Fruit fly (Drosophila melanogaster) whole organism, prepupa: Measurements from ENCODE around the gene CG17029.

ENCODE experiments used
- Blimp-1 ChIP-seq: fragments of 200-800 bp; sonication (Bioruptor generic); optimal IDR thresholded peaks from 3 replicates; lab custom pipeline; 2017; ENCODE audit warnings: missing biosample characterization, missing genetic modification characterization, mild to moderate bottlenecking, moderate library complexity, missing genetic modification reagents
- CG10631 ChIP-seq: fragments of 200-800 bp; sonication (Bioruptor generic); optimal IDR thresholded peaks from 2 replicates; lab custom pipeline; 2016; ENCODE audit warnings: missing biosample characterization, missing genetic modification characterization
- CG10669 ChIP-seq: fragments of 200-800 bp; sonication (Bioruptor generic); optimal IDR thresholded peaks from 3 replicates; lab custom pipeline; 2018; ENCODE audit warnings: missing biosample characterization, mild to moderate bottlenecking, missing genetic modification characterization, moderate library complexity
- CG11294 ChIP-seq: fragments of 200-800 bp; sonication (Bioruptor generic); IDR thresholded peaks from 2 replicates; pipeline ENCODE4 v1.3.6; 2022; ENCODE audit warnings: missing biosample characterization, missing genetic modification characterization
- CG11762 ChIP-seq: fragments of 200-800 bp; sonication (Bioruptor generic); optimal IDR thresholded peaks from 3 replicates; lab custom pipeline; 2016; ENCODE audit warnings: missing biosample characterization, missing genetic modification characterization; ENCODE audit not compliant: insufficient read depth
- CG11902 ChIP-seq: fragments of 200-800 bp; sonication (Bioruptor generic); optimal IDR thresholded peaks from 3 replicates; lab custom pipeline; 2016; ENCODE audit warnings: missing biosample characterization, missing genetic modification characterization
- CG15336 ChIP-seq: fragments of 200-800 bp; sonication (Bioruptor generic); IDR thresholded peaks from 2 replicates; pipeline ENCODE4 v1.3.6; 2022; ENCODE audit warnings: missing biosample characterization, missing genetic modification characterization
- CG1621 ChIP-seq: fragments of 200-800 bp; sonication (Bioruptor generic); optimal IDR thresholded peaks from 3 replicates; lab custom pipeline; 2018; ENCODE audit warnings: missing biosample characterization, mild to moderate bottlenecking, missing genetic modification characterization
- CG16779 ChIP-seq: fragments of 200-800 bp; sonication (Bioruptor generic); optimal IDR thresholded peaks from 3 replicates; lab custom pipeline; 2017; ENCODE audit warnings: missing biosample characterization, mild to moderate bottlenecking, missing genetic modification characterization
- CG31627 ChIP-seq: fragments of 200-800 bp; sonication (Bioruptor generic); optimal IDR thresholded peaks from 3 replicates; lab custom pipeline; 2016; ENCODE audit warnings: missing biosample characterization, missing genetic modification characterization
- CG32006 ChIP-seq: fragments of 200-800 bp; sonication (Bioruptor generic); optimal IDR thresholded peaks from 3 replicates; lab custom pipeline; 2017; ENCODE audit warnings: missing biosample characterization, mild to moderate bottlenecking, missing genetic modification characterization
- CG34406 ChIP-seq: fragments of 200-800 bp; sonication (Bioruptor generic); optimal IDR thresholded peaks from 3 replicates; lab custom pipeline; 2016; ENCODE audit warnings: missing biosample characterization, missing genetic modification characterization
- CG3919 ChIP-seq: fragments of 200-800 bp; sonication (Bioruptor generic); optimal IDR thresholded peaks from 3 replicates; lab custom pipeline; 2016; ENCODE audit warnings: missing biosample characterization, missing genetic modification characterization
- CG4318 ChIP-seq: fragments of 200-800 bp; sonication (Bioruptor generic); optimal IDR thresholded peaks from 3 replicates; lab custom pipeline; 2017; ENCODE audit warnings: missing biosample characterization, mild to moderate bottlenecking, missing genetic modification characterization
- CG6276 ChIP-seq: fragments of 200-800 bp; sonication (Bioruptor generic); optimal IDR thresholded peaks from 2 replicates; lab custom pipeline; 2017; ENCODE audit warnings: missing biosample characterization, mild to moderate bottlenecking, missing genetic modification characterization
- CG6792 ChIP-seq: fragments of 200-800 bp; sonication (Bioruptor generic); optimal IDR thresholded peaks from 3 replicates; lab custom pipeline; 2016; ENCODE audit warnings: missing biosample characterization, missing genetic modification characterization
- CG6808 ChIP-seq: fragments of 200-800 bp; sonication (Bioruptor generic); optimal IDR thresholded peaks from 3 replicates; lab custom pipeline; 2017; ENCODE audit warnings: missing biosample characterization, missing genetic modification characterization, mild to moderate bottlenecking, moderate library complexity, missing genetic modification reagents
- CG7368 ChIP-seq: fragments of 200-800 bp; sonication (Bioruptor generic); optimal IDR thresholded peaks from 3 replicates; lab custom pipeline; 2016; ENCODE audit warnings: missing biosample characterization, missing genetic modification characterization
- CG8119 ChIP-seq: fragments of 200-800 bp; sonication (Bioruptor generic); IDR thresholded peaks from 3 replicates; pipeline ENCODE4 v1.3.6; 2022; ENCODE audit warnings: missing biosample characterization, missing genetic modification characterization
- CG9139 ChIP-seq: fragments of 200-800 bp; sonication (Bioruptor generic); optimal IDR thresholded peaks from 3 replicates; lab custom pipeline; 2017; ENCODE audit warnings: missing biosample characterization, mild to moderate bottlenecking, missing genetic modification characterization
- Eip75B ChIP-seq: fragments of 200-800 bp; sonication (Bioruptor generic); optimal IDR thresholded peaks from 3 replicates; lab custom pipeline; 2016; ENCODE audit warnings: missing biosample characterization, missing genetic modification characterization
- Eip78C ChIP-seq: fragments of 200-800 bp; sonication (Bioruptor generic); peaks from one replicate; lab custom pipeline; 2016; ENCODE audit warnings: missing biosample characterization, missing genetic modification characterization
- Eip93F ChIP-seq: fragments of 200-800 bp; sonication (Bioruptor generic); optimal IDR thresholded peaks from 2 replicates; lab custom pipeline; 2016; ENCODE audit warnings: missing biosample characterization, mild to moderate bottlenecking, missing genetic modification characterization
- Ets21C ChIP-seq: fragments of 200-800 bp; sonication (Bioruptor generic); optimal IDR thresholded peaks from 3 replicates; lab custom pipeline; 2016; ENCODE audit warnings: missing biosample characterization, missing genetic modification characterization
- Ets96B ChIP-seq: fragments of 200-800 bp; optimal IDR thresholded peaks from 2 replicates; lab custom pipeline; 2019; ENCODE audit warnings: missing biosample characterization, mild to moderate bottlenecking, missing genetic modification characterization, moderate library complexity
- Gug ChIP-seq: fragments of 200-800 bp; sonication (Bioruptor generic); IDR thresholded peaks from 2 replicates; pipeline ENCODE4 v1.3.6; 2022; ENCODE audit warnings: missing biosample characterization, missing genetic modification characterization
- Hr38 ChIP-seq: sonication (Bioruptor generic); optimal IDR thresholded peaks from 2 replicates; lab custom pipeline; 2016; ENCODE audit warnings: missing biosample characterization, missing genetic modification characterization
- Hr39 ChIP-seq: fragments of 200-800 bp; sonication (Bioruptor generic); optimal IDR thresholded peaks from 2 replicates; lab custom pipeline; 2016; ENCODE audit warnings: missing biosample characterization, missing genetic modification characterization
- Lpt ChIP-seq: fragments of 200-800 bp; sonication (Bioruptor generic); optimal IDR thresholded peaks from 3 replicates; lab custom pipeline; 2016; ENCODE audit warnings: missing biosample characterization, missing genetic modification characterization
- Met ChIP-seq: fragments of 200-800 bp; sonication (Bioruptor generic); optimal IDR thresholded peaks from 3 replicates; lab custom pipeline; 2016; ENCODE audit warnings: missing biosample characterization, missing genetic modification characterization
- OdsH ChIP-seq: fragments of 200-800 bp; sonication (Bioruptor generic); optimal IDR thresholded peaks from 3 replicates; lab custom pipeline; 2016; ENCODE audit warnings: missing biosample characterization, missing genetic modification characterization
- Smox ChIP-seq: fragments of 200-800 bp; sonication (Bioruptor generic); optimal IDR thresholded peaks from 3 replicates; lab custom pipeline; 2016; ENCODE audit warnings: missing biosample characterization, missing genetic modification characterization
- Sox102F ChIP-seq: fragments of 200-800 bp; sonication (Bioruptor generic); optimal IDR thresholded peaks from 2 replicates; lab custom pipeline; 2016; ENCODE audit warnings: missing biosample characterization, mild to moderate bottlenecking, missing genetic modification characterization
- Sox15 ChIP-seq: fragments of 200-800 bp; sonication (Bioruptor generic); optimal IDR thresholded peaks from 3 replicates; lab custom pipeline; 2016; ENCODE audit warnings: missing biosample characterization, missing genetic modification characterization
- acj6 ChIP-seq: fragments of 200-800 bp; sonication (Bioruptor generic); optimal IDR thresholded peaks from 3 replicates; lab custom pipeline; 2016; ENCODE audit warnings: missing biosample characterization, missing genetic modification characterization
- cyc ChIP-seq: fragments of 200-800 bp; sonication (Bioruptor generic); optimal IDR thresholded peaks from 3 replicates; lab custom pipeline; 2016; ENCODE audit warnings: missing biosample characterization, missing genetic modification characterization
- dac ChIP-seq: fragments of 200-800 bp; sonication (Bioruptor generic); optimal IDR thresholded peaks from 2 replicates; lab custom pipeline; 2017; ENCODE audit warnings: missing biosample characterization, mild to moderate bottlenecking, missing genetic modification characterization
- dsx ChIP-seq: fragments of 200-800 bp; optimal IDR thresholded peaks from 3 replicates; lab custom pipeline; 2019; ENCODE audit warnings: missing biosample characterization, mild to moderate bottlenecking, missing genetic modification characterization, moderate library complexity; ENCODE audit not compliant: poor library complexity, severe bottlenecking
- eg ChIP-seq: fragments of 200-800 bp; sonication (Bioruptor generic); IDR thresholded peaks from 3 replicates; pipeline ENCODE4 v1.3.6; 2022; ENCODE audit warnings: missing biosample characterization, missing genetic modification characterization
- esn ChIP-seq: fragments of 200-800 bp; sonication (Bioruptor generic); optimal IDR thresholded peaks from 2 replicates; lab custom pipeline; 2016; ENCODE audit warnings: missing biosample characterization, mild to moderate bottlenecking, missing genetic modification characterization, moderate library complexity
- fd59A ChIP-seq: fragments of 200-800 bp; sonication (Bioruptor generic); optimal IDR thresholded peaks from 2 replicates; lab custom pipeline; 2017; ENCODE audit warnings: missing biosample characterization, mild to moderate bottlenecking, missing genetic modification characterization, missing genetic modification reagents
- fkh ChIP-seq: fragments of 200-800 bp; sonication (Bioruptor generic); optimal IDR thresholded peaks from 3 replicates; lab custom pipeline; 2017; ENCODE audit warnings: missing biosample characterization, mild to moderate bottlenecking, missing genetic modification characterization, moderate library complexity
- lz ChIP-seq: fragments of 200-800 bp; sonication (Bioruptor generic); optimal IDR thresholded peaks from 3 replicates; lab custom pipeline; 2016; ENCODE audit warnings: missing biosample characterization, missing genetic modification characterization
- net ChIP-seq: fragments of 200-800 bp; sonication (Bioruptor generic); optimal IDR thresholded peaks from 3 replicates; lab custom pipeline; 2016; ENCODE audit warnings: missing biosample characterization, missing genetic modification characterization
- salr ChIP-seq, 2 experiments: fragments of 200-800 bp; sonication (Bioruptor generic); optimal IDR thresholded peaks; 3 replicates each; lab custom pipeline; 2016 to 2018; ENCODE audit warnings: missing biosample characterization in 2 of 2, missing genetic modification characterization in 2 of 2, mild to moderate bottlenecking in 1 of 2
- spab ChIP-seq: fragments of 200-800 bp; sonication (Bioruptor generic); optimal IDR thresholded peaks from 2 replicates; lab custom pipeline; 2017; ENCODE audit warnings: missing biosample characterization, mild to moderate bottlenecking, missing genetic modification characterization, missing genetic modification reagents
- ss ChIP-seq, 2 experiments: fragments of 200-800 bp; sonication (Bioruptor generic); optimal IDR thresholded peaks; 2 replicates in 1 of 2; 3 replicates in 1 of 2; lab custom pipeline; 2017 to 2018; ENCODE audit warnings: mild to moderate bottlenecking in 2 of 2, missing biosample characterization in 2 of 2, missing genetic modification characterization in 2 of 2, moderate library complexity in 1 of 2
- svp ChIP-seq: fragments of 200-800 bp; sonication (Bioruptor generic); peaks from one replicate; lab custom pipeline; 2016; ENCODE audit warnings: missing biosample characterization, missing genetic modification characterization
- topi ChIP-seq: fragments of 200-800 bp; sonication (Bioruptor generic); optimal IDR thresholded peaks from 3 replicates; lab custom pipeline; 2016; ENCODE audit warnings: missing biosample characterization, missing genetic modification characterization
- vri ChIP-seq: fragments of 200-800 bp; sonication (Bioruptor generic); optimal IDR thresholded peaks from 3 replicates; lab custom pipeline; 2016; ENCODE audit warnings: missing biosample characterization, mild to moderate bottlenecking, missing genetic modification characterization

The CG17029 gene

dm6 chr3L:16024276-16025019 lies 47.8 kb downstream of the CG17029 start:
- peak; percentile 41 for TF ChIP-seq Sox15 (GFP tag; lab: Kevin White, UChicago)
- peak; percentile 66 for TF ChIP-seq Hr39 (GFP tag; lab: Kevin White, UChicago)
- peak; percentile 27 to 63 for TF ChIP-seq ss (GFP tag; optimal IDR thresholded peaks at IDR 0.05; lab: Kevin White, UChicago)
- peak; percentile 58 for TF ChIP-seq cyc (GFP tag; lab: Kevin White, UChicago)
- peak; percentile 57 for TF ChIP-seq CG3919 (GFP tag; lab: Kevin White, UChicago)
- TF ChIP-seq Gug (GFP tag; lab: Robert Waterston, UW): no peak
- peak; percentile 37; the same call in 2 of the 3 replicates for TF ChIP-seq CG8119 (GFP tag; lab: Robert Waterston, UW)
- peak; percentile 15 for TF ChIP-seq CG16779 (tag; lab: Kevin White, UChicago)
- peak; percentile 17 for TF ChIP-seq CG7368
- TF ChIP-seq Sox102F: peak; percentile 69
- TF ChIP-seq Ets21C (GFP tag; lab: Kevin White, UChicago): peak; percentile 42
- TF ChIP-seq CG6276 (GFP tag; lab: Kevin White, UChicago): peak; percentile 36
- TF ChIP-seq CG6792: peak; percentile 66
- peak; percentile 1 to 60 for TF ChIP-seq salr (GFP tag; optimal IDR thresholded peaks at IDR 0.05; lab: Kevin White, UChicago)
- peak; percentile 8 for TF ChIP-seq Blimp-1 (GFP tag; lab: Kevin White, UChicago)
- no peak for TF ChIP-seq fkh (GFP tag; lab: Kevin White, UChicago)
- peak; percentile 65 for TF ChIP-seq CG6808
- no peak for TF ChIP-seq dac (GFP tag; lab: Kevin White, UChicago)
- peak; percentile 31 for TF ChIP-seq CG11902 (GFP tag; lab: Kevin White, UChicago)
- peak; percentile 43 for TF ChIP-seq CG34406 (GFP tag; lab: Kevin White, UChicago)
- peak; percentile 65 for TF ChIP-seq spab
- TF ChIP-seq Smox (GFP tag; lab: Kevin White, UChicago): peak; percentile 63
- no peak for TF ChIP-seq Eip93F
- no peak for TF ChIP-seq eg
- TF ChIP-seq Eip75B (GFP tag; lab: Kevin White, UChicago): peak; percentile 70
- peak; percentile 33 for TF ChIP-seq dsx
- TF ChIP-seq CG31627 (GFP tag; lab: Kevin White, UChicago): peak; percentile 77
- peak; percentile 24 for TF ChIP-seq Lpt (GFP tag; lab: Kevin White, UChicago)
- TF ChIP-seq fd59A (GFP tag; lab: Kevin White, UChicago): peak; percentile 50
- peak; percentile 54 for TF ChIP-seq CG10631 (GFP tag; lab: Kevin White, UChicago)
- peak; percentile 70 for TF ChIP-seq topi
- peak; percentile 35 for TF ChIP-seq CG4318 (GFP tag; lab: Kevin White, UChicago)
- TF ChIP-seq Ets96B: peak; percentile 60
- peak; percentile 45 for TF ChIP-seq net (GFP tag; lab: Kevin White, UChicago)
- TF ChIP-seq Met (GFP tag; lab: Kevin White, UChicago): peak; percentile 77
- peak; percentile 81 for TF ChIP-seq esn (GFP tag; lab: Kevin White, UChicago)
- TF ChIP-seq CG9139: no peak
- TF ChIP-seq Eip78C: peak; percentile 94
- peak; percentile 16 for TF ChIP-seq CG11762 (GFP tag; lab: Kevin White, UChicago)
- TF ChIP-seq svp (GFP tag; lab: Kevin White, UChicago): peak; percentile 89
- peak; percentile 65 for TF ChIP-seq OdsH (GFP tag; lab: Kevin White, UChicago)
- TF ChIP-seq CG32006 (GFP tag; lab: Kevin White, UChicago): peak; percentile 72
- TF ChIP-seq acj6 (GFP tag; lab: Kevin White, UChicago): peak; percentile 51
- TF ChIP-seq Hr38 (GFP tag; lab: Kevin White, UChicago): no peak
- no peak; the same call in none of the 2 replicates for TF ChIP-seq CG15336 (GFP tag; lab: Robert Waterston, UW)
- TF ChIP-seq vri (GFP tag; lab: Kevin White, UChicago): peak; percentile 18
- TF ChIP-seq CG11294 (GFP tag; lab: Robert Waterston, UW): no peak
- no peak for TF ChIP-seq CG1621 (tag; lab: Kevin White, UChicago)
- peak; percentile 58 for TF ChIP-seq CG10669 (GFP tag; lab: Kevin White, UChicago)
- peak; percentile 74 for TF ChIP-seq lz (GFP tag; lab: Kevin White, UChicago)
